Fruit fly (Drosophila melanogaster) whole organism, wandering third instar larva: ENCODE data around the gene IscU.

Source experiments
- Sp1 ChIP-seq: fragments of 200-800 bp; sonication (Bioruptor generic); optimal IDR thresholded peaks from 3 replicates; lab custom pipeline; 2019; ENCODE audit warnings: missing biosample characterization, mild to moderate bottlenecking, missing genetic modification characterization, moderate library complexity
- br ChIP-seq: fragments of 200-800 bp; sonication (Bioruptor generic); optimal IDR thresholded peaks from 2 replicates; lab custom pipeline; 2016; ENCODE audit warnings: missing biosample characterization, missing genetic modification characterization
- h ChIP-seq: fragments of 200-800 bp; sonication (Bioruptor generic); optimal IDR thresholded peaks from 3 replicates; lab custom pipeline; 2016; ENCODE audit warnings: missing biosample characterization, mild to moderate bottlenecking, missing genetic modification characterization

dm6 chr3R:8862662-8863082, 38.7 kb upstream of the IscU start:
- TF ChIP-seq br (GFP tag; lab: Kevin White, UChicago) (no peak), h (no peak), Sp1 (GFP tag; lab: Kevin White, UChicago) (no peak)
